Fruit fly (Drosophila melanogaster) whole organism, pupa: ENCODE measurements around the gene eco.

Experiments used
- CG12605 ChIP-seq: fragments of 200-800 bp; sonication (Bioruptor generic); IDR thresholded peaks from 2 replicates; pipeline ENCODE4 v1.3.6; 2022; ENCODE audit warnings: missing biosample characterization, missing genetic modification characterization
- CG14655 ChIP-seq: fragments of 200-800 bp; sonication (Bioruptor generic); optimal IDR thresholded peaks from 3 replicates; lab custom pipeline; 2017; ENCODE audit warnings: mild to moderate bottlenecking, missing biosample characterization, missing genetic modification reagents, missing genetic modification characterization
- CG15710 ChIP-seq: fragments of 200-800 bp; sonication (Bioruptor generic); optimal IDR thresholded peaks from 2 replicates; lab custom pipeline; 2018; ENCODE audit warnings: missing biosample characterization, mild to moderate bottlenecking, missing genetic modification characterization, moderate library complexity
- CG32121 ChIP-seq: fragments of 200-800 bp; sonication (Bioruptor generic); IDR thresholded peaks from 2 replicates; pipeline ENCODE4 v1.3.6; 2022; ENCODE audit warnings: missing biosample characterization, missing genetic modification characterization
- EcR ChIP-seq: fragments of 200-800 bp; sonication (Bioruptor generic); optimal IDR thresholded peaks from 3 replicates; lab custom pipeline; 2019; ENCODE audit warnings: missing biosample characterization, missing genetic modification characterization, mild to moderate bottlenecking, moderate library complexity, missing genetic modification reagents
- Ets98B ChIP-seq: fragments of 200-800 bp; sonication (Bioruptor generic); IDR thresholded peaks from 2 replicates; pipeline ENCODE4 v1.3.6; 2022; ENCODE audit warnings: missing biosample characterization, missing genetic modification characterization
- fd96Ca ChIP-seq: fragments of 200-800 bp; sonication (Bioruptor generic); IDR thresholded peaks from 3 replicates; pipeline ENCODE4 v1.3.6; 2022; ENCODE audit warnings: missing biosample characterization, missing genetic modification characterization

- TF ChIP-seq EcR (peak; percentile 53), CG32121 (no peak), CG12605 (no peak), CG14655 (GFP tag; lab: Kevin White, UChicago) (no peak), Ets98B (no peak), CG15710 (no peak), fd96Ca (GFP tag; lab: Robert Waterston, UW) (no peak)
Measured at dm6 chr3L:7326676-7327075, 12.5 kb downstream of the eco start.
